Worm (Caenorhabditis elegans): ENCODE results near the gene K06B4.4.
"Not testable (repeated sequence)": the region's sequence is repeated elsewhere in the genome, so short reads cannot be mapped to it uniquely, and the experiment has no call there.

- not testable (repeated sequence) for TF ChIP-seq lsy-2 (tag; optimal IDR thresholded peaks at IDR 0.05); nhr-6 (tag; optimal IDR thresholded peaks at IDR 0.05); nhr-10 (tag; optimal IDR thresholded peaks at IDR 0.05); ces-1 (GFP tag; optimal IDR thresholded peaks at IDR 0.05); skn-1 (tag; optimal IDR thresholded peaks at IDR 0.05); F10B5.3 (tag; optimal IDR thresholded peaks at IDR 0.05); F49E8.2 (tag; optimal IDR thresholded peaks at IDR 0.05; ENCODE audit: borderline replicate concordance); ceh-82 (tag; optimal IDR thresholded peaks at IDR 0.05); D1046.2 (GFP tag; IDR thresholded peaks at IDR 0.05)
Measured at ce11 chrV:15668200-15668599, 770 bp upstream of the K06B4.4 start, which contains the start of gene F53E4.1.
